Worm (Caenorhabditis elegans) whole organism, midembryonic: ENCODE data around the gene tag-307.

Source experiments
- T22C8.4 ChIP-seq: fragments of 200-800 bp; sonication (Bioruptor generic); IDR thresholded peaks from 2 replicates; pipeline ENCODE4 v1.3.6; 2022; ENCODE audit warnings: missing genetic modification characterization, missing compliant biosample characterization
- cog-1 ChIP-seq: sonication (generic microtip); optimal IDR thresholded peaks from 2 replicates; lab custom pipeline; 2016; ENCODE audit warnings: missing genetic modification characterization, missing compliant biosample characterization
- flt-1 ChIP-seq: fragments of 200-800 bp; sonication (Bioruptor generic); IDR thresholded peaks from 2 replicates; pipeline ENCODE4 v1.3.6; 2022; ENCODE audit warnings: missing genetic modification characterization, missing compliant biosample characterization
- klf-2 ChIP-seq: fragments of 200-800 bp; sonication (Bioruptor generic); conservative IDR thresholded peaks from 2 replicates; pipeline ENCODE4 v1.3.6; 2022; ENCODE audit warnings: missing genetic modification reagents, missing genetic modification characterization, missing compliant biosample characterization
- med-1 ChIP-seq: sonication (generic microtip); optimal IDR thresholded peaks from 2 replicates; lab custom pipeline; 2017; ENCODE audit warnings: missing genetic modification characterization, mild to moderate bottlenecking, missing compliant biosample characterization, antibody characterized with exemption, missing genetic modification reagents; ENCODE audit not compliant: insufficient read depth
- ref-1 ChIP-seq: fragments of 200-800 bp; sonication (Bioruptor generic); conservative IDR thresholded peaks from 2 replicates; pipeline ENCODE4 v1.3.6; 2022; ENCODE audit warnings: missing genetic modification reagents, missing genetic modification characterization, missing compliant biosample characterization
- tab-1 ChIP-seq: fragments of 200-800 bp; sonication (Bioruptor generic); IDR thresholded peaks from 2 replicates; pipeline ENCODE4 v1.3.6; 2022; ENCODE audit warnings: missing genetic modification characterization, missing compliant biosample characterization
- ztf-23 ChIP-seq: fragments of 200-800 bp; sonication (Bioruptor generic); IDR thresholded peaks from 2 replicates; pipeline ENCODE4 v1.3.6; 2022; ENCODE audit warnings: missing genetic modification reagents, missing genetic modification characterization, missing compliant biosample characterization
- ztf-29 ChIP-seq: fragments of 200-800 bp; sonication (Bioruptor generic); IDR thresholded peaks from 2 replicates; pipeline ENCODE4 v1.3.6; 2022; ENCODE audit warnings: missing genetic modification reagents, missing genetic modification characterization, missing compliant biosample characterization

tag-307 gene

ce11 chrIII:7834848-7835247 is 22.2 kb downstream of the tag-307 start:
- no peak for TF ChIP-seq cog-1 (tag; lab: Kevin White, UChicago)

- no peak for TF ChIP-seq ref-1 (GFP tag; lab: Robert Waterston, UW)
Observed at ce11 chrIII:7832473-7832872, 24.6 kb downstream of the tag-307 start.

ce11 chrIII:7828576-7829461 is 28.2 kb downstream of the tag-307 start, which contains the start of the genes egl-45 and kcmf-1:
egl-45 (minus strand) TSS chrIII:7828626.
kcmf-1 (plus strand) TSS chrIII:7829411.
- TF ChIP-seq cog-1 (tag; lab: Kevin White, UChicago) (no peak), ref-1 (GFP tag; lab: Robert Waterston, UW) (no peak), flt-1 (GFP tag; lab: Robert Waterston, UW) (no peak), med-1 (GFP tag; lab: Kevin White, UChicago) (no peak), T22C8.4 (GFP tag; lab: Robert Waterston, UW) (no peak), klf-2 (GFP tag; lab: Robert Waterston, UW) (no peak), ztf-23 (no peak), ztf-29 (GFP tag; lab: Robert Waterston, UW) (no peak), tab-1 (GFP tag; lab: Robert Waterston, UW) (no peak)

ce11 chrIII:7824041-7824440 is 33.0 kb downstream of the tag-307 start:
- TF ChIP-seq T22C8.4 (GFP tag; lab: Robert Waterston, UW) (no peak), flt-1 (GFP tag; lab: Robert Waterston, UW) (peak; percentile 56; the same call in 1 of the 2 replicates), ztf-29 (GFP tag; lab: Robert Waterston, UW) (no peak)

- TF ChIP-seq cog-1 (tag; lab: Kevin White, UChicago), result no peak
Observed at ce11 chrIII:7823285-7823684, 33.8 kb downstream of the tag-307 start.

ce11 chrIII:7819866-7820265 is 37.2 kb downstream of the tag-307 start:
- TF ChIP-seq cog-1 (tag; lab: Kevin White, UChicago) (no peak), T22C8.4 (GFP tag; lab: Robert Waterston, UW) (no peak), ztf-29 (GFP tag; lab: Robert Waterston, UW) (no peak), klf-2 (GFP tag; lab: Robert Waterston, UW) (no peak), ref-1 (GFP tag; lab: Robert Waterston, UW) (no peak), ztf-23 (no peak), med-1 (GFP tag; lab: Kevin White, UChicago) (no peak), flt-1 (GFP tag; lab: Robert Waterston, UW) (no peak), tab-1 (GFP tag; lab: Robert Waterston, UW) (no peak)

ce11 chrIII:7818965-7819364 is 38.1 kb downstream of the tag-307 start:
- TF ChIP-seq flt-1 (GFP tag; lab: Robert Waterston, UW) (no peak), klf-2 (GFP tag; lab: Robert Waterston, UW) (no peak), ztf-29 (GFP tag; lab: Robert Waterston, UW) (no peak), med-1 (GFP tag; lab: Kevin White, UChicago) (no peak), ztf-23 (no peak), cog-1 (tag; lab: Kevin White, UChicago) (no peak), tab-1 (GFP tag; lab: Robert Waterston, UW) (no peak), T22C8.4 (GFP tag; lab: Robert Waterston, UW) (no peak), ref-1 (GFP tag; lab: Robert Waterston, UW) (no peak)

- TF ChIP-seq tab-1 (GFP tag; lab: Robert Waterston, UW) (no peak), ztf-29 (GFP tag; lab: Robert Waterston, UW) (no peak), klf-2 (GFP tag; lab: Robert Waterston, UW) (no peak), T22C8.4 (GFP tag; lab: Robert Waterston, UW) (no peak), cog-1 (tag; lab: Kevin White, UChicago) (no peak), flt-1 (GFP tag; lab: Robert Waterston, UW) (no peak), med-1 (GFP tag; lab: Kevin White, UChicago) (no peak), ztf-23 (no peak), ref-1 (GFP tag; lab: Robert Waterston, UW) (no peak)
Observed at ce11 chrIII:7816463-7816862, 40.6 kb downstream of the tag-307 start.

- TF ChIP-seq klf-2 (GFP tag; lab: Robert Waterston, UW) (no peak), T22C8.4 (GFP tag; lab: Robert Waterston, UW) (no peak), ztf-29 (GFP tag; lab: Robert Waterston, UW) (no peak), tab-1 (GFP tag; lab: Robert Waterston, UW) (no peak), ref-1 (GFP tag; lab: Robert Waterston, UW) (no peak), cog-1 (tag; lab: Kevin White, UChicago) (no peak), ztf-23 (no peak), flt-1 (GFP tag; lab: Robert Waterston, UW) (no peak), med-1 (GFP tag; lab: Kevin White, UChicago) (no peak)
Observed at ce11 chrIII:7815571-7816348, 41.3 kb downstream of the tag-307 start.
